Worm (Caenorhabditis elegans) whole organism, L4 larva: Measurements from ENCODE around the gene F40F8.3.

ENCODE experiments used
- D1046.2 ChIP-seq: fragments of 200-800 bp; sonication (Bioruptor generic); IDR thresholded peaks from 2 replicates; pipeline ENCODE4 v1.3.6; 2022; ENCODE audit warnings: missing genetic modification characterization, missing compliant biosample characterization
- F10B5.3 ChIP-seq: sonication (generic microtip); optimal IDR thresholded peaks from 2 replicates; lab custom pipeline; 2016; ENCODE audit warnings: mild to moderate bottlenecking, missing genetic modification characterization, missing compliant biosample characterization
- T20F7.1 ChIP-seq: fragments of 200-800 bp; sonication (Bioruptor generic); optimal IDR thresholded peaks from 2 replicates; lab custom pipeline; 2018; ENCODE audit warnings: mild to moderate bottlenecking, missing genetic modification characterization, missing compliant biosample characterization
- T26A8.4 ChIP-seq: fragments of 200-800 bp; sonication (Bioruptor generic); IDR thresholded peaks from 2 replicates; pipeline ENCODE4 v1.3.6; 2022; ENCODE audit warnings: missing genetic modification characterization, missing compliant biosample characterization
- Y105C5A.15 ChIP-seq: fragments of 200-800 bp; sonication (Bioruptor generic); IDR thresholded peaks from 2 replicates; pipeline ENCODE4 v1.3.6; 2022; ENCODE audit warnings: missing genetic modification characterization, missing compliant biosample characterization
- Y48G9A.11 ChIP-seq: fragments of 200-800 bp; sonication (Bioruptor generic); IDR thresholded peaks from 2 replicates; pipeline ENCODE4 v1.3.6; 2022; ENCODE audit warnings: missing genetic modification reagents, missing genetic modification characterization, missing compliant biosample characterization
- Y5F2A.4 ChIP-seq: fragments of 200-800 bp; sonication (Bioruptor generic); optimal IDR thresholded peaks from 2 replicates; lab custom pipeline; 2018; ENCODE audit warnings: mild to moderate bottlenecking, missing genetic modification characterization, missing compliant biosample characterization
- Y75B8A.6 ChIP-seq: fragments of 200-800 bp; sonication (Bioruptor generic); IDR thresholded peaks from 2 replicates; pipeline ENCODE4 v1.3.6; 2022; ENCODE audit warnings: missing genetic modification reagents, missing genetic modification characterization, missing compliant biosample characterization
- ZK546.5 ChIP-seq, 2 experiments: sonication (generic microtip); optimal IDR thresholded peaks; 2 replicates each; lab custom pipeline; 2017; ENCODE audit warnings: missing biosample characterization in 2 of 2, missing genetic modification characterization in 2 of 2
- ama-1 ChIP-seq: fragments of 150-350 bp; optimal IDR thresholded peaks from 2 replicates; lab custom pipeline; 2014; ENCODE audit warnings: inconsistent platforms, mixed read lengths
- arid-1 ChIP-seq: fragments of 200-800 bp; sonication (Bioruptor generic); conservative IDR thresholded peaks from 2 replicates; pipeline ENCODE4 v1.3.6; 2022; ENCODE audit warnings: missing genetic modification reagents, missing genetic modification characterization, missing compliant biosample characterization
- ceh-32 ChIP-seq: sonication (generic microtip); optimal IDR thresholded peaks from 2 replicates; lab custom pipeline; 2016; ENCODE audit warnings: mild to moderate bottlenecking, missing genetic modification characterization, missing compliant biosample characterization; ENCODE audit not compliant: poor library complexity
- ceh-62 ChIP-seq: sonication (generic microtip); optimal IDR thresholded peaks from 2 replicates; lab custom pipeline; 2017; ENCODE audit warnings: missing biosample characterization, missing genetic modification characterization
- ceh-82 ChIP-seq: sonication (generic microtip); optimal IDR thresholded peaks from 2 replicates; lab custom pipeline; 2017; ENCODE audit warnings: missing biosample characterization, missing genetic modification characterization
- ces-1 ChIP-seq: fragments of 150-350 bp; sonication (generic microtip); optimal IDR thresholded peaks from 4 replicates; lab custom pipeline; 2014; ENCODE audit warnings: missing biosample characterization, missing genetic modification reagents, missing genetic modification characterization
- ctbp-1 ChIP-seq: fragments of 200-800 bp; sonication (Bioruptor generic); IDR thresholded peaks from 2 replicates; pipeline ENCODE4 v1.3.6; 2022; ENCODE audit warnings: missing genetic modification reagents, missing genetic modification characterization, missing compliant biosample characterization
- daf-16 ChIP-seq, 3 experiments: sonication (generic microtip); optimal IDR thresholded peaks; 2 replicates each; lab custom pipeline; 2016 to 2017; ENCODE audit warnings: missing genetic modification characterization in 3 of 3, missing genetic modification reagents in 3 of 3, mild to moderate bottlenecking in 2 of 3, missing compliant biosample characterization in 2 of 3, missing biosample characterization in 1 of 3, moderate library complexity in 1 of 3
- daf-19 ChIP-seq: fragments of 200-800 bp; sonication (Bioruptor generic); conservative IDR thresholded peaks from 2 replicates; pipeline ENCODE4 v1.3.6; 2022; ENCODE audit warnings: missing genetic modification characterization, missing compliant biosample characterization
- daf-8 ChIP-seq: fragments of 200-800 bp; sonication (Bioruptor generic); IDR thresholded peaks from 2 replicates; pipeline ENCODE4 v1.3.6; 2022; ENCODE audit warnings: missing genetic modification characterization, missing compliant biosample characterization
- dmd-6 ChIP-seq: fragments of 200-800 bp; sonication (Bioruptor generic); IDR thresholded peaks from 2 replicates; pipeline ENCODE4 v1.3.6; 2022; ENCODE audit warnings: missing genetic modification reagents, missing genetic modification characterization, missing compliant biosample characterization
- dpl-1 ChIP-seq: fragments of 150-350 bp; optimal IDR thresholded peaks from 2 replicates; lab custom pipeline; 2014; ENCODE audit warnings: missing biosample characterization, missing genetic modification reagents, missing genetic modification characterization
- dve-1 ChIP-seq: sonication (generic microtip); optimal IDR thresholded peaks from 2 replicates; lab custom pipeline; 2017; ENCODE audit warnings: antibody characterized with exemption, mild to moderate bottlenecking, missing genetic modification characterization, missing compliant biosample characterization; ENCODE audit not compliant: insufficient read depth
- gei-8 ChIP-seq: fragments of 200-800 bp; sonication (Bioruptor generic); optimal IDR thresholded peaks from 2 replicates; lab custom pipeline; 2018; ENCODE audit warnings: mild to moderate bottlenecking, missing genetic modification characterization, missing compliant biosample characterization
- hlh-11 ChIP-seq: fragments of 200-800 bp; sonication (Bioruptor generic); optimal IDR thresholded peaks from 2 replicates; lab custom pipeline; 2018; ENCODE audit warnings: mild to moderate bottlenecking, missing genetic modification characterization, missing compliant biosample characterization
- hmg-1.1 ChIP-seq: fragments of 200-800 bp; sonication (Bioruptor generic); IDR thresholded peaks from 2 replicates; pipeline ENCODE4 v1.3.6; 2022; ENCODE audit warnings: missing genetic modification reagents, missing genetic modification characterization, missing compliant biosample characterization
- lin-38 ChIP-seq: fragments of 200-800 bp; sonication (Bioruptor generic); IDR thresholded peaks from 2 replicates; pipeline ENCODE4 v1.3.6; 2022; ENCODE audit warnings: missing genetic modification reagents, missing genetic modification characterization, missing compliant biosample characterization
- lsy-2 ChIP-seq, 2 experiments: fragments of 150-350 bp in 1 of 2; sonication (generic microtip) in 1 of 2; optimal IDR thresholded peaks; 2 replicates each; lab custom pipeline; 2014 to 2017; ENCODE audit warnings: missing biosample characterization in 2 of 2, missing genetic modification characterization in 2 of 2
- mep-1 ChIP-seq: fragments of 150-350 bp; sonication (generic microtip); optimal IDR thresholded peaks from 3 replicates; lab custom pipeline; 2014; ENCODE audit warnings: missing biosample characterization, missing genetic modification characterization
- mxl-3 ChIP-seq: fragments of 200-800 bp; sonication (Bioruptor generic); optimal IDR thresholded peaks from 2 replicates; lab custom pipeline; 2018; ENCODE audit warnings: mild to moderate bottlenecking, missing genetic modification characterization, missing compliant biosample characterization
- nhr-10 ChIP-seq: fragments of 150-350 bp; optimal IDR thresholded peaks from 2 replicates; lab custom pipeline; 2014; ENCODE audit warnings: missing biosample characterization, missing genetic modification characterization
- nhr-102 ChIP-seq: sonication (generic microtip); optimal IDR thresholded peaks from 2 replicates; lab custom pipeline; 2016; ENCODE audit warnings: mild to moderate bottlenecking, missing genetic modification characterization, moderate library complexity, missing compliant biosample characterization
- nhr-111 ChIP-seq: fragments of 200-800 bp; sonication (Bioruptor generic); optimal IDR thresholded peaks from 2 replicates; lab custom pipeline; 2018; ENCODE audit warnings: mild to moderate bottlenecking, missing genetic modification characterization, missing compliant biosample characterization
- nhr-41 ChIP-seq: fragments of 200-800 bp; sonication (Bioruptor generic); IDR thresholded peaks from 2 replicates; pipeline ENCODE4 v1.3.6; 2022; ENCODE audit warnings: missing genetic modification reagents, missing genetic modification characterization, missing compliant biosample characterization
- nhr-48 ChIP-seq: sonication (generic microtip); optimal IDR thresholded peaks from 2 replicates; lab custom pipeline; 2016; ENCODE audit warnings: mild to moderate bottlenecking, missing genetic modification characterization, missing compliant biosample characterization
- nhr-76 ChIP-seq: fragments of 150-350 bp; optimal IDR thresholded peaks from 2 replicates; lab custom pipeline; 2014; ENCODE audit warnings: missing biosample characterization, missing genetic modification characterization
- pha-4 ChIP-seq, 2 experiments: fragments of 150-350 bp in 1 of 2; fragments of 200-800 bp in 1 of 2; sonication (Bioruptor generic) in 1 of 2; IDR thresholded peaks in 1 of 2; optimal IDR thresholded peaks in 1 of 2; 2 replicates each; pipeline versions ENCODE4 v1.3.6 to Lab custom; 2014 to 2022; ENCODE audit warnings: missing genetic modification characterization in 2 of 2, missing genetic modification reagents in 2 of 2, missing biosample characterization in 1 of 2, missing compliant biosample characterization in 1 of 2
- php-3 ChIP-seq: fragments of 200-800 bp; sonication (Bioruptor generic); IDR thresholded peaks from 2 replicates; pipeline ENCODE4 v1.3.6; 2022; ENCODE audit warnings: missing genetic modification reagents, missing genetic modification characterization, missing compliant biosample characterization
- sdz-12 ChIP-seq: fragments of 200-800 bp; sonication (Bioruptor generic); optimal IDR thresholded peaks from 2 replicates; lab custom pipeline; 2018; ENCODE audit warnings: mild to moderate bottlenecking, missing genetic modification characterization, missing compliant biosample characterization
- set-16 ChIP-seq: fragments of 200-800 bp; sonication (Bioruptor generic); IDR thresholded peaks from 2 replicates; pipeline ENCODE4 v1.3.6; 2022; ENCODE audit warnings: missing genetic modification reagents, missing genetic modification characterization, missing compliant biosample characterization
- skn-1 ChIP-seq: fragments of 150-350 bp; optimal IDR thresholded peaks from 2 replicates; lab custom pipeline; 2014; ENCODE audit warnings: missing biosample characterization, missing genetic modification characterization
- snpc-1.2 ChIP-seq: fragments of 200-800 bp; sonication (Bioruptor generic); IDR thresholded peaks from 2 replicates; pipeline ENCODE4 v1.3.6; 2022; ENCODE audit warnings: missing genetic modification reagents, missing genetic modification characterization, missing compliant biosample characterization
- snpc-4 ChIP-seq: fragments of 150-350 bp; optimal IDR thresholded peaks from 2 replicates; lab custom pipeline; 2014; ENCODE audit warnings: missing biosample characterization, missing genetic modification characterization
- spr-3 ChIP-seq: fragments of 200-800 bp; sonication (Bioruptor generic); optimal IDR thresholded peaks from 2 replicates; lab custom pipeline; 2018; ENCODE audit warnings: mild to moderate bottlenecking, missing genetic modification characterization, missing compliant biosample characterization
- tra-1 ChIP-seq: fragments of 200-800 bp; sonication (Bioruptor generic); IDR thresholded peaks from 2 replicates; pipeline ENCODE4 v1.3.6; 2022; ENCODE audit warnings: missing genetic modification reagents, missing genetic modification characterization, missing compliant biosample characterization
- unc-130 ChIP-seq: sonication (generic microtip); optimal IDR thresholded peaks from 2 replicates; lab custom pipeline; 2016; ENCODE audit warnings: missing genetic modification reagents, missing genetic modification characterization, missing compliant biosample characterization
- unc-62 ChIP-seq, 3 experiments: fragments of 150-350 bp in 1 of 3; sonication (generic microtip); optimal IDR thresholded peaks in 2 of 3; peaks in 1 of 3; 1 replicate in 1 of 3; 2 replicates in 2 of 3; lab custom pipeline; 2014 to 2017; ENCODE audit warnings: missing biosample characterization in 3 of 3, missing genetic modification characterization in 3 of 3, missing genetic modification reagents in 3 of 3, missing genotype in 1 of 3
- vab-7 ChIP-seq: fragments of 200-800 bp; sonication (Bioruptor generic); IDR thresholded peaks from 2 replicates; pipeline ENCODE4 v1.3.6; 2022; ENCODE audit warnings: missing genetic modification reagents, missing genetic modification characterization, missing compliant biosample characterization
- zfp-3 ChIP-seq: fragments of 200-800 bp; sonication (Bioruptor generic); conservative IDR thresholded peaks from 2 replicates; pipeline ENCODE4 v1.3.6; 2022; ENCODE audit warnings: missing genetic modification reagents, missing genetic modification characterization, missing compliant biosample characterization
- ztf-7 ChIP-seq: fragments of 150-350 bp; optimal IDR thresholded peaks from 2 replicates; lab custom pipeline; 2014; ENCODE audit warnings: missing biosample characterization, missing genetic modification characterization

F40F8.3 gene

DNA sequence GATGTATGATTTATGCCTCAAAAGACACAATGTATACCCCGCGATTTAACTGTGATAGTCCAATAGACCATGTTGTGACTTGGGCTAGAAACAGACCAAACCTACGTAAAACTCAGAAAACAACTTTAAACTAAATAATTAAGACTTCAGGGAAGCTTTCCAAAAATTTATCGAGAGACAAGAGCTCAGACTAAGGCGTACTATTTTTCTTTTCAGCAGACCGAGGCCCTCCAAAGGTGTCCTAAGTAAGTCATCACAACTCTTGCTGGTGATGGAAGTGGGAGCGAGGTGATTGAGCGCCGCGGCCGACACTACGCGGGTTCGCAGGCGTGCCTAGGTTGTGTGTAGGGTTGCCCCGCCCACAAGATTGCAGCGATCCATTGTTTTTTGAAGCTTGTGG, 38.0 kb downstream of the F40F8.3 start (continued):
- TF ChIP-seq nhr-111 (GFP tag; lab: Kevin White, UChicago) (peak; percentile 59), dmd-6 (GFP tag; lab: Robert Waterston, UW) (peak; percentile 50), T20F7.1 (no peak), mep-1 (peak; percentile 81), Y75B8A.6 (GFP tag; lab: Robert Waterston, UW) (no peak), nhr-48 (tag; lab: Kevin White, UChicago) (peak; percentile 51), lsy-2 (tag; optimal IDR thresholded peaks at IDR 0.05; lab: Kevin White, UChicago) (peak in 1 of 2 experiments; percentile 61), nhr-41 (no peak), nhr-10 (tag; lab: Kevin White, UChicago) (no peak), unc-130 (peak; percentile 78), T26A8.4 (peak; percentile 92), zfp-3 (GFP tag; lab: Robert Waterston, UW) (no peak; the same call in 1 of the 2 replicates), dve-1 (tag; lab: Kevin White, UChicago) (peak; percentile 78), ztf-7 (tag; lab: Kevin White, UChicago) (no peak), gei-8 (GFP tag; lab: Kevin White, UChicago) (no peak), D1046.2 (0 out of 2 replicates have a peak, but pooled peaks have one; percentile 49), arid-1 (GFP tag; lab: Robert Waterston, UW) (peak; percentile 68), spr-3 (peak; percentile 55), F10B5.3 (peak; percentile 74), nhr-76 (tag; lab: Kevin White, UChicago) (no peak), daf-8 (GFP tag; lab: Robert Waterston, UW) (no peak), php-3 (GFP tag; lab: Robert Waterston, UW) (0 out of 2 replicates have a peak, but pooled peaks have one; percentile 27), vab-7 (GFP tag; lab: Robert Waterston, UW) (peak; percentile 58), pha-4 (GFP tag; IDR thresholded peaks at IDR 0.05; lab: Robert Waterston, UW) (peak; percentile 55; the same call in 1 of the 2 replicates), pha-4 (tag; optimal IDR thresholded peaks at IDR 0.05; lab: Kevin White, UChicago) (no peak), hlh-11 (peak; percentile 64), tra-1 (GFP tag; lab: Robert Waterston, UW) (no peak), skn-1 (tag; lab: Kevin White, UChicago) (no peak), set-16 (peak; percentile 65), ctbp-1 (0 out of 2 replicates have a peak, but pooled peaks have one; percentile 32), ama-1 (lab: Kevin White, UChicago) (peak; percentile 96), lin-38 (GFP tag; lab: Robert Waterston, UW) (peak; percentile 90), ceh-32 (tag; lab: Kevin White, UChicago) (no peak), hmg-1.1 (GFP tag; lab: Robert Waterston, UW) (peak; percentile 60; the same call in 1 of the 2 replicates), ceh-82 (tag; lab: Kevin White, UChicago) (no peak), ceh-62 (tag; lab: Kevin White, UChicago) (no peak), Y105C5A.15 (GFP tag; lab: Robert Waterston, UW) (0 out of 2 replicates have a peak, but pooled peaks have one; percentile 78), unc-62 (GFP tag; optimal IDR thresholded peaks at IDR 0.05 in 1 of 2; lab: Kevin White, UChicago) (no peak), unc-62 (tag; optimal IDR thresholded peaks at IDR 0.05; lab: Kevin White, UChicago) (no peak), dpl-1 (GFP tag; lab: Kevin White, UChicago) (peak; percentile 39), ces-1 (GFP tag; lab: Kevin White, UChicago) (no peak), nhr-102 (tag; lab: Kevin White, UChicago) (peak; percentile 81), mxl-3 (GFP tag; lab: Kevin White, UChicago) (peak; percentile 41), Y5F2A.4 (GFP tag; lab: Kevin White, UChicago) (no peak), Y48G9A.11 (peak; percentile 64), ZK546.5 (tag; optimal IDR thresholded peaks at IDR 0.05; lab: Kevin White, UChicago) (no peak), sdz-12 (peak; percentile 62), snpc-4 (tag; lab: Kevin White, UChicago) (peak; percentile 92), snpc-1.2 (GFP tag; lab: Robert Waterston, UW) (peak; percentile 79), daf-19 (GFP tag; lab: Robert Waterston, UW) (no peak), daf-16 (GFP tag; optimal IDR thresholded peaks at IDR 0.05; lab: Kevin White, UChicago) (peak; percentile 53 to 79), daf-16 (tag; optimal IDR thresholded peaks at IDR 0.05; lab: Kevin White, UChicago) (peak; percentile 45)
